Worm (Caenorhabditis elegans) whole organism, L2 larva: ENCODE measurements around the gene ZC239.13.

Experiments used
- F13H6.1 ChIP-seq: sonication (generic microtip); optimal IDR thresholded peaks from 2 replicates; lab custom pipeline; 2016; ENCODE audit warnings: missing genetic modification characterization, missing compliant biosample characterization
- Y55F3AM.14 ChIP-seq: fragments of 200-800 bp; sonication (Bioruptor generic); optimal IDR thresholded peaks from 2 replicates; lab custom pipeline; 2018; ENCODE audit warnings: mild to moderate bottlenecking, missing genetic modification characterization, missing compliant biosample characterization
- alr-1 ChIP-seq: fragments of 150-350 bp; optimal IDR thresholded peaks from 2 replicates; lab custom pipeline; 2014; ENCODE audit warnings: missing biosample characterization, missing genetic modification characterization
- aly-2 ChIP-seq: fragments of 150-350 bp; optimal IDR thresholded peaks from 2 replicates; lab custom pipeline; 2014; ENCODE audit warnings: missing biosample characterization, missing genetic modification characterization
- blmp-1 ChIP-seq: sonication (generic microtip); optimal IDR thresholded peaks from 2 replicates; lab custom pipeline; 2017; ENCODE audit warnings: missing genetic modification characterization, mild to moderate bottlenecking, missing compliant biosample characterization, antibody characterized with exemption, moderate library complexity; ENCODE audit not compliant: insufficient read depth
- crh-2 ChIP-seq: sonication (generic microtip); optimal IDR thresholded peaks from 2 replicates; lab custom pipeline; 2017; ENCODE audit warnings: missing biosample characterization, missing genetic modification characterization
- dmd-4 ChIP-seq: sonication (generic microtip); optimal IDR thresholded peaks from 2 replicates; lab custom pipeline; 2017; ENCODE audit warnings: missing biosample characterization, missing genetic modification characterization
- egl-27 ChIP-seq: sonication (generic microtip); optimal IDR thresholded peaks from 3 replicates; lab custom pipeline; 2017; ENCODE audit warnings: missing biosample characterization, missing genetic modification reagents, missing genetic modification characterization
- elt-1 ChIP-seq: fragments of 150-350 bp; optimal IDR thresholded peaks from 2 replicates; lab custom pipeline; 2014; ENCODE audit warnings: missing biosample characterization, missing genetic modification characterization
- elt-3 ChIP-seq: sonication (generic microtip); optimal IDR thresholded peaks from 2 replicates; lab custom pipeline; 2017; ENCODE audit warnings: missing biosample characterization, missing genetic modification characterization
- fos-1 ChIP-seq: fragments of 150-350 bp; optimal IDR thresholded peaks from 2 replicates; lab custom pipeline; 2014; ENCODE audit warnings: missing biosample characterization, missing genetic modification characterization
- gmeb-1 ChIP-seq: fragments of 150-350 bp; optimal IDR thresholded peaks from 2 replicates; lab custom pipeline; 2014; ENCODE audit warnings: missing biosample characterization, missing genetic modification characterization
- lin-39 ChIP-seq: fragments of 150-350 bp; optimal IDR thresholded peaks from 2 replicates; lab custom pipeline; 2014; ENCODE audit warnings: missing biosample characterization, missing genetic modification reagents, missing genetic modification characterization
- lsy-2 ChIP-seq, 2 experiments: fragments of 150-350 bp in 1 of 2; sonication (generic microtip) in 1 of 2; optimal IDR thresholded peaks; 2 replicates each; lab custom pipeline; 2014 to 2017; ENCODE audit warnings: missing biosample characterization in 2 of 2, missing genetic modification characterization in 2 of 2
- mab-5 ChIP-seq: fragments of 150-350 bp; optimal IDR thresholded peaks from 2 replicates; lab custom pipeline; 2014; ENCODE audit warnings: missing biosample characterization, missing genetic modification characterization
- mbf-1 ChIP-seq: sonication (generic microtip); optimal IDR thresholded peaks from 2 replicates; lab custom pipeline; 2017; ENCODE audit warnings: missing biosample characterization, missing genetic modification characterization
- mdl-1 ChIP-seq, 2 experiments: fragments of 150-350 bp in 1 of 2; sonication (generic microtip) in 1 of 2; optimal IDR thresholded peaks; 2 replicates each; lab custom pipeline; 2017; ENCODE audit warnings: missing biosample characterization in 2 of 2, missing genetic modification characterization in 2 of 2
- nhr-10 ChIP-seq: sonication (generic microtip); optimal IDR thresholded peaks from 2 replicates; lab custom pipeline; 2017; ENCODE audit warnings: missing biosample characterization, missing genetic modification characterization
- nhr-11 ChIP-seq: fragments of 150-350 bp; optimal IDR thresholded peaks from 2 replicates; lab custom pipeline; 2014; ENCODE audit warnings: missing biosample characterization, missing genetic modification characterization
- nhr-12 ChIP-seq: fragments of 150-350 bp; optimal IDR thresholded peaks from 2 replicates; lab custom pipeline; 2014; ENCODE audit warnings: missing biosample characterization, missing genetic modification characterization
- nhr-129 ChIP-seq: fragments of 150-350 bp; optimal IDR thresholded peaks from 2 replicates; lab custom pipeline; 2014; ENCODE audit warnings: missing biosample characterization, missing genetic modification characterization
- nhr-21 ChIP-seq: fragments of 150-350 bp; optimal IDR thresholded peaks from 2 replicates; lab custom pipeline; 2014; ENCODE audit warnings: missing biosample characterization, missing genetic modification characterization
- nhr-23 ChIP-seq: fragments of 150-350 bp; optimal IDR thresholded peaks from 2 replicates; lab custom pipeline; 2014; ENCODE audit warnings: missing biosample characterization, missing genetic modification reagents, missing genetic modification characterization
- nhr-25 ChIP-seq: fragments of 150-350 bp; sonication (generic microtip); optimal IDR thresholded peaks from 3 replicates; lab custom pipeline; 2014; ENCODE audit warnings: missing biosample characterization, missing genetic modification characterization
- nhr-6 ChIP-seq: fragments of 150-350 bp; optimal IDR thresholded peaks from 2 replicates; lab custom pipeline; 2014; ENCODE audit warnings: missing biosample characterization, missing genetic modification characterization
- nhr-77 ChIP-seq: fragments of 150-350 bp; optimal IDR thresholded peaks from 2 replicates; lab custom pipeline; 2014; ENCODE audit warnings: missing biosample characterization, missing genetic modification characterization
- peb-1 ChIP-seq: fragments of 150-350 bp; optimal IDR thresholded peaks from 2 replicates; lab custom pipeline; 2014; ENCODE audit warnings: missing biosample characterization, missing genetic modification characterization
- sem-4 ChIP-seq: fragments of 150-350 bp; optimal IDR thresholded peaks from 2 replicates; lab custom pipeline; 2014; ENCODE audit warnings: missing biosample characterization, missing genetic modification reagents, missing genetic modification characterization
- skn-1 ChIP-seq: sonication (generic microtip); optimal IDR thresholded peaks from 2 replicates; lab custom pipeline; 2017; ENCODE audit warnings: missing biosample characterization, missing genetic modification characterization
- snpc-4 ChIP-seq: fragments of 150-350 bp; optimal IDR thresholded peaks from 2 replicates; lab custom pipeline; 2014; ENCODE audit warnings: missing biosample characterization, missing genetic modification characterization
- unc-39 ChIP-seq: fragments of 150-350 bp; optimal IDR thresholded peaks from 2 replicates; lab custom pipeline; 2014; ENCODE audit warnings: missing biosample characterization, missing genetic modification characterization
- unc-55 ChIP-seq: fragments of 150-350 bp; sonication (generic microtip); optimal IDR thresholded peaks from 3 replicates; lab custom pipeline; 2014; ENCODE audit warnings: missing biosample characterization, missing genetic modification reagents, missing genetic modification characterization
- unc-62 ChIP-seq: fragments of 150-350 bp; optimal IDR thresholded peaks from 2 replicates; lab custom pipeline; 2014; ENCODE audit warnings: missing biosample characterization, missing genetic modification reagents, missing genetic modification characterization
- zag-1 ChIP-seq: fragments of 150-350 bp; optimal IDR thresholded peaks from 2 replicates; lab custom pipeline; 2014; ENCODE audit warnings: missing biosample characterization, missing genetic modification characterization
- ztf-1 ChIP-seq: fragments of 200-800 bp; sonication (Bioruptor generic); conservative IDR thresholded peaks from 2 replicates; pipeline ENCODE4 v1.3.6; 2022; ENCODE audit warnings: missing genetic modification characterization, missing compliant biosample characterization
- ztf-11 ChIP-seq: sonication (generic microtip); optimal IDR thresholded peaks from 2 replicates; lab custom pipeline; 2017; ENCODE audit warnings: missing biosample characterization, missing genetic modification characterization
- ztf-4 ChIP-seq: fragments of 150-350 bp; optimal IDR thresholded peaks from 2 replicates; lab custom pipeline; 2014; ENCODE audit warnings: missing biosample characterization, missing genetic modification characterization

Gene ZC239.13

ce11 chrII:3262504-3262903 lies 39.9 kb upstream of the ZC239.13 start, which contains the start of gene F02E11.2:
F02E11.2 (plus strand) TSS chrII:3262804.
- TF ChIP-seq nhr-23 (tag; lab: Kevin White, UChicago) (no peak), ztf-1 (GFP tag; lab: Robert Waterston, UW) (no peak), nhr-12 (tag; lab: Kevin White, UChicago) (no peak), unc-39 (tag; lab: Kevin White, UChicago) (no peak), mbf-1 (tag; lab: Kevin White, UChicago) (no peak), unc-55 (GFP tag; lab: Kevin White, UChicago) (no peak), elt-3 (tag; lab: Kevin White, UChicago) (no peak), gmeb-1 (tag; lab: Kevin White, UChicago) (no peak), elt-1 (tag; lab: Kevin White, UChicago) (no peak), crh-2 (tag; lab: Kevin White, UChicago) (no peak), lin-39 (tag; lab: Kevin White, UChicago) (no peak), nhr-10 (no peak), unc-62 (no peak)

- TF ChIP-seq ztf-11: no peak
- no peak for TF ChIP-seq dmd-4
- no peak for TF ChIP-seq blmp-1 (tag; lab: Kevin White, UChicago)
- no peak for TF ChIP-seq sem-4
- no peak for TF ChIP-seq mab-5 (tag; lab: Kevin White, UChicago)
- TF ChIP-seq nhr-77: no peak
- TF ChIP-seq lsy-2 (tag; optimal IDR thresholded peaks at IDR 0.05; lab: Kevin White, UChicago): no peak
- TF ChIP-seq nhr-6 (tag; lab: Kevin White, UChicago): no peak
- TF ChIP-seq nhr-23 (tag; lab: Kevin White, UChicago): no peak
- no peak for TF ChIP-seq aly-2
- TF ChIP-seq elt-3 (tag; lab: Kevin White, UChicago): no peak
- TF ChIP-seq F13H6.1 (tag; lab: Kevin White, UChicago): no peak
- TF ChIP-seq nhr-21 (tag; lab: Kevin White, UChicago): no peak
- no peak for TF ChIP-seq ztf-4
- TF ChIP-seq mbf-1 (tag; lab: Kevin White, UChicago): no peak
- no peak for TF ChIP-seq mdl-1 (tag; optimal IDR thresholded peaks at IDR 0.05; lab: Kevin White, UChicago)
- TF ChIP-seq peb-1 (tag; lab: Kevin White, UChicago): no peak
- TF ChIP-seq egl-27 (tag; lab: Kevin White, UChicago): no peak
- TF ChIP-seq nhr-25: no peak
These were observed 36.6 kb upstream of the ZC239.13 start, which contains the start of gene gcy-19 for ce11 chrII:3259254-3259653. gcy-19 (minus strand) TSS chrII:3259354.

DNA sequence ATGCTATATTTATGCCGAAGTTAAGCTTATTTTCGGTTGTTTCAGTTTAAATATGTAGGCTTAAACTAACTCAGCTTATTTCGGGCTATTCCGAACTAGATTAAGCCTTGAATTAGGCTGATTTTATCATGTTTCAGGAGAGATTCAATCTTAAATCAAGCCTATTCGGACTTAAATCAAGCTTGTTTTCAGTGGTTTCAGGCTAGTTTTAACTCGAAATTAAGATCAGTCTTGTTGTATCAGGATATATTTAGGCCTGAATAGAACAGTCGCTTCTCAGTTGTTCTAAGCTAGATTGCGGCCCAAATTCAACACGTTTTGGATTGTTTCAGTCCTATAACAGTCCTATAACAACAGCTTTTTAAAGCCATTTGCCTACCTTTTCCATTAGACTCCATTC lies 29.1 kb upstream of the ZC239.13 start:
- TF ChIP-seq Y55F3AM.14 (GFP tag; lab: Kevin White, UChicago) (no peak), mbf-1 (tag; lab: Kevin White, UChicago) (no peak)
- TF ChIP-seq, all 48 proteins: peak for 0

DNA sequence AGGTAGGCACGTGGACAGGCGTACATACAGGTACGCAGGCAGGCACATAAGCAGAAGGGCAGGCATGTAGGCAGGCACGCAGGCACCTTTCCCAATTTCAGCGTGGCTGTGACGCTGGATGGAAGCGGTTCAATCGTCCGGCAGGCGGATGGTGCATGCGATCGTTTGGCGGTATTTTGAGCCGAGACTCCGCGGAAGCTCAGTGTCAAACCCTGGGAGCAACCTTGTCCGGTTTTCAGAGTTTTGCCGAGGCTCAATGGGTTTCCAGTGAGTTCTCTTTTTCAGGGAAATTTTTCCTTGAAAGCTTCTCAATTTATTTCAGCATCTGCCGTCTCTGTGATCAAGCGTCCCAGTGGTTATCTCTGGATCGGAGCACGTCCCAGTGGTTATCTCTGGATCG lies 27.6 kb upstream of the ZC239.13 start:
- no peak for TF ChIP-seq fos-1 (tag; lab: Kevin White, UChicago)
- no peak for TF ChIP-seq alr-1
- TF ChIP-seq blmp-1 (tag; lab: Kevin White, UChicago): no peak
- no peak for TF ChIP-seq zag-1 (tag; lab: Kevin White, UChicago)
- TF ChIP-seq nhr-129 (tag; lab: Kevin White, UChicago): no peak
- TF ChIP-seq mab-5 (tag; lab: Kevin White, UChicago): no peak
- TF ChIP-seq unc-39 (tag; lab: Kevin White, UChicago): no peak
- no peak for TF ChIP-seq lin-39 (tag; lab: Kevin White, UChicago)
- no peak for TF ChIP-seq nhr-25
- TF ChIP-seq aly-2: no peak
- TF ChIP-seq dmd-4: no peak
- no peak for TF ChIP-seq elt-3 (tag; lab: Kevin White, UChicago)
- TF ChIP-seq skn-1 (tag; lab: Kevin White, UChicago): no peak
- TF ChIP-seq, all 48 proteins: peak for 0

DNA sequence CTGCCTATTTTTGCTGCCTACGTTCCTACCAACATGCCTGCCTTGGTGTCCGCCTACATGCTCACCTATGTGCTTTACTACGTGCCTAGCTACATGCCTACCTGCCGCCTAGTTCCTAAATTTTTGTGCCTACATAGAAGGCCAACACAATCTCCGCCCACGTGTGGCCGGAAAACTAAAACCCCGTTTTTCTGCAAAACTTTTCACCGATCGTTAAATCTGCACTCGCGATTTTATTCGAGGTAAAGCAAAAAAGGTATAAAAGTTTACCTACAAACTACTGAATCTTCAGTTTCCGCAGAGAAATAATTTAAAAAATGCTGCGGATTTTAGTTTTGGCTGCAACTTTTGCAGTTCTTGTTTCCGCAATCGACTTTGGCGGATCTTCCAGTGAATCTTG lies 26.8 kb upstream of the ZC239.13 start, which contains the start of gene clec-124:
clec-124 (plus strand) TSS at position 301 of the 400 bp plus-strand sequence.
- TF ChIP-seq elt-3 (tag; lab: Kevin White, UChicago): no peak
- no peak for TF ChIP-seq nhr-21 (tag; lab: Kevin White, UChicago)
- no peak for TF ChIP-seq nhr-11 (tag; lab: Kevin White, UChicago)
- TF ChIP-seq ztf-1 (GFP tag; lab: Robert Waterston, UW): no peak
- TF ChIP-seq aly-2: no peak
- no peak for TF ChIP-seq nhr-12 (tag; lab: Kevin White, UChicago)
- TF ChIP-seq dmd-4: no peak
- TF ChIP-seq nhr-77: no peak
- no peak for TF ChIP-seq snpc-4 (tag; lab: Kevin White, UChicago)
- no peak for TF ChIP-seq gmeb-1 (tag; lab: Kevin White, UChicago)
- TF ChIP-seq zag-1 (tag; lab: Kevin White, UChicago): no peak
- TF ChIP-seq nhr-10: no peak
- TF ChIP-seq mab-5 (tag; lab: Kevin White, UChicago): no peak
- TF ChIP-seq mbf-1 (tag; lab: Kevin White, UChicago): no peak
- TF ChIP-seq lin-39 (tag; lab: Kevin White, UChicago): no peak
- no peak for TF ChIP-seq unc-55 (GFP tag; lab: Kevin White, UChicago)
- TF ChIP-seq skn-1 (tag; lab: Kevin White, UChicago): no peak
- TF ChIP-seq unc-62: no peak
- TF ChIP-seq unc-39 (tag; lab: Kevin White, UChicago): no peak
